Worm (Caenorhabditis elegans): ENCODE measurements around the gene best-16.

ce11 chrIV:7154356-7154755 lies 41.3 kb downstream of the best-16 start, which contains the start of gene C34D4.2:
- TF ChIP-seq lin-35 (GFP tag; optimal IDR thresholded peaks at IDR 0.05) = no peak
- TF ChIP-seq efl-1 (GFP tag; optimal IDR thresholded peaks at IDR 0.05) = no peak

All from whole organism, young adult.